Worm (Caenorhabditis elegans): ENCODE results near the gene hyl-1.

DNA sequence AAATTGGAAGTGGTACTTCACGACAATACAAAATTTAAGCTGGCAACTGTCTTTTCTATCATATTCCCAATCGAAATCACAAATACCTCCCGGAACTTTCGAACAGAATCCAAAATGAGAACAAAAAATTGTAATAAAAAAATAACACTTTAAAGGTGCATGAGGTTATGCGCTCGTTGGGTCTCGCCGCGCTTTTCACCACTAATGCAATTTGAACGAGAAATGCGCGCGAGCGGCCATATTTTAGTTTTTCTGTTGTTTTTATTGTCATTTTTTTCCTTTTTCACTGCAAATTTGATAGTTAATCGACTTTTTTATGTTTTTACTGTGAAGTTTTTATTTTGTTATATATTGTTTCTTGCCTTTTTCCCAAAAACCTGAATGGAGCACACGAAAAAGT lies 27.9 kb upstream of the hyl-1 start, which contains the start of gene mes-6:
- TF ChIP-seq lin-11 (tag; optimal IDR thresholded peaks at IDR 0.05) (no peak), ama-1 (optimal IDR thresholded peaks at IDR 0.05) (no peak)

Data from whole organism, late embryonic.